Fruit fly (Drosophila melanogaster) whole organism, wandering third instar larva: ENCODE measurements around the gene CG16959.

Experiments
- Abd-B ChIP-seq: fragments of >200 bp; optimal IDR thresholded peaks from 2 replicates; lab custom pipeline; 2017; ENCODE audit warnings: missing biosample characterization, missing genetic modification characterization
- CG32264 ChIP-seq: fragments of 200-800 bp; sonication (Bioruptor generic); optimal IDR thresholded peaks from 2 replicates; lab custom pipeline; 2016; ENCODE audit warnings: missing biosample characterization, missing genetic modification characterization
- CG9705 ChIP-seq: fragments of 200-800 bp; sonication (Bioruptor generic); optimal IDR thresholded peaks from 2 replicates; lab custom pipeline; 2018; ENCODE audit warnings: missing biosample characterization, mild to moderate bottlenecking, missing genetic modification characterization
- CrebA ChIP-seq: fragments of 200-800 bp; sonication (Bioruptor generic); optimal IDR thresholded peaks from 2 replicates; lab custom pipeline; 2016; ENCODE audit warnings: missing biosample characterization, mild to moderate bottlenecking, missing genetic modification characterization, borderline replicate concordance
- Dfd ChIP-seq: fragments of >200 bp; optimal IDR thresholded peaks from 2 replicates; lab custom pipeline; 2017; ENCODE audit warnings: missing biosample characterization, missing genetic modification characterization
- Dif ChIP-seq: fragments of 200-275, 200-300 bp; sonication (Bioruptor generic); optimal IDR thresholded peaks from 2 replicates; lab custom pipeline; 2018; ENCODE audit warnings: missing biosample characterization, missing genetic modification characterization; ENCODE audit not compliant: partially characterized antibody
- GATAd ChIP-seq: sonication (Bioruptor generic); optimal IDR thresholded peaks from 2 replicates; lab custom pipeline; 2016; ENCODE audit warnings: missing biosample characterization, missing genetic modification characterization
- HLH106 ChIP-seq: fragments of 200-800 bp; optimal IDR thresholded peaks from 3 replicates; lab custom pipeline; 2019; ENCODE audit warnings: missing biosample characterization, mild to moderate bottlenecking, missing genetic modification characterization, moderate library complexity
- Hnf4 ChIP-seq: fragments of 200-800 bp; sonication (Bioruptor generic); optimal IDR thresholded peaks from 2 replicates; lab custom pipeline; 2016; ENCODE audit warnings: missing biosample characterization, mild to moderate bottlenecking, missing genetic modification characterization
- Hr83 ChIP-seq: fragments of 200-300 bp; sonication (Bioruptor generic); optimal IDR thresholded peaks from 2 replicates; lab custom pipeline; 2016; ENCODE audit warnings: missing biosample characterization, mild to moderate bottlenecking, missing genetic modification characterization, moderate library complexity; ENCODE audit not compliant: poor library complexity, severe bottlenecking
- Jra ChIP-seq: sonication (Bioruptor generic); optimal IDR thresholded peaks from 2 replicates; lab custom pipeline; 2016; ENCODE audit warnings: missing biosample characterization, missing genetic modification characterization
- Mio ChIP-seq: sonication (Bioruptor generic); optimal IDR thresholded peaks from 2 replicates; lab custom pipeline; 2016; ENCODE audit warnings: missing biosample characterization, missing genetic modification characterization
- Myc ChIP-seq: fragments of >200 bp; optimal IDR thresholded peaks from 2 replicates; lab custom pipeline; 2017
- N ChIP-seq: fragments of >200 bp; optimal IDR thresholded peaks from 2 replicates; lab custom pipeline; 2018; ENCODE audit warnings: missing biosample characterization, missing external identifiers, missing genetic modification characterization
- OdsH ChIP-seq: fragments of 200-800 bp; sonication (Bioruptor generic); optimal IDR thresholded peaks from 2 replicates; lab custom pipeline; 2016; ENCODE audit warnings: missing biosample characterization, mild to moderate bottlenecking, missing genetic modification characterization
- Rel ChIP-seq, 2 experiments: fragments of 200-800 bp; sonication (Bioruptor generic) in 1 of 2; optimal IDR thresholded peaks; 2 replicates in 1 of 2; 3 replicates in 1 of 2; lab custom pipeline; 2016 to 2019; ENCODE audit warnings: mild to moderate bottlenecking in 2 of 2, missing biosample characterization in 2 of 2, missing genetic modification characterization in 2 of 2, moderate library complexity in 1 of 2
- Sp1 ChIP-seq: fragments of 200-800 bp; sonication (Bioruptor generic); optimal IDR thresholded peaks from 3 replicates; lab custom pipeline; 2019; ENCODE audit warnings: missing biosample characterization, mild to moderate bottlenecking, missing genetic modification characterization, moderate library complexity
- Vsx2 ChIP-seq: fragments of 200-300, 225-300 bp; sonication (Bioruptor generic); optimal IDR thresholded peaks from 2 replicates; lab custom pipeline; 2018; ENCODE audit warnings: missing biosample characterization, missing genetic modification characterization; ENCODE audit not compliant: partially characterized antibody
- br ChIP-seq: fragments of 200-800 bp; sonication (Bioruptor generic); optimal IDR thresholded peaks from 2 replicates; lab custom pipeline; 2016; ENCODE audit warnings: missing biosample characterization, missing genetic modification characterization
- brk ChIP-seq: fragments of 200-800 bp; sonication (Bioruptor generic); optimal IDR thresholded peaks from 2 replicates; lab custom pipeline; 2016; ENCODE audit warnings: missing biosample characterization, mild to moderate bottlenecking, missing genetic modification characterization
- dl ChIP-seq, 2 experiments: fragments of 175-275, 200-275 bp in 1 of 2; fragments of 200-275 bp in 1 of 2; sonication (Bioruptor generic); optimal IDR thresholded peaks; lab custom pipeline; 2018; ENCODE audit warnings: mild to moderate bottlenecking in 2 of 2, missing biosample characterization in 2 of 2, missing genetic modification characterization in 2 of 2, moderate library complexity in 2 of 2; ENCODE audit not compliant: partially characterized antibody in 2 of 2, insufficient read depth in 1 of 2
- dmrt93B ChIP-seq: fragments of 200-800 bp; sonication (Bioruptor generic); optimal IDR thresholded peaks from 2 replicates; lab custom pipeline; 2018; ENCODE audit warnings: missing biosample characterization, mild to moderate bottlenecking, missing genetic modification characterization
- ey ChIP-seq: fragments of 200-800 bp; sonication (Bioruptor generic); optimal IDR thresholded peaks from 2 replicates; lab custom pipeline; 2016; ENCODE audit warnings: missing biosample characterization, missing genetic modification characterization
- foxo ChIP-seq, 2 experiments: fragments of 200-800 bp; sonication (Bioruptor generic); optimal IDR thresholded peaks; 2 replicates in 1 of 2; 3 replicates in 1 of 2; lab custom pipeline; 2016 to 2017; ENCODE audit warnings: missing biosample characterization in 2 of 2, missing genetic modification characterization in 2 of 2
- fru ChIP-seq: fragments of 200-800 bp; sonication (Bioruptor generic); optimal IDR thresholded peaks from 3 replicates; lab custom pipeline; 2016; ENCODE audit warnings: missing biosample characterization, mild to moderate bottlenecking, missing genetic modification characterization
- h ChIP-seq: fragments of 200-800 bp; sonication (Bioruptor generic); optimal IDR thresholded peaks from 3 replicates; lab custom pipeline; 2016; ENCODE audit warnings: missing biosample characterization, mild to moderate bottlenecking, missing genetic modification characterization
- lola ChIP-seq: fragments of >200 bp; optimal IDR thresholded peaks from 2 replicates; lab custom pipeline; 2017; ENCODE audit warnings: missing biosample characterization, missing genetic modification characterization
- pan ChIP-seq: fragments of >200 bp; optimal IDR thresholded peaks from 2 replicates; lab custom pipeline; 2017
- psq ChIP-seq: fragments of 200-800 bp; sonication (Bioruptor generic); optimal IDR thresholded peaks from 3 replicates; lab custom pipeline; 2017; ENCODE audit warnings: missing biosample characterization, mild to moderate bottlenecking, missing genetic modification characterization, moderate library complexity
- rgr ChIP-seq: fragments of 200-800 bp; sonication (Bioruptor generic); optimal IDR thresholded peaks from 3 replicates; lab custom pipeline; 2016; ENCODE audit warnings: missing biosample characterization, mild to moderate bottlenecking, missing genetic modification characterization
- sage ChIP-seq: fragments of 200-800 bp; sonication (Bioruptor generic); optimal IDR thresholded peaks from 2 replicates; lab custom pipeline; 2016; ENCODE audit warnings: missing biosample characterization, mild to moderate bottlenecking, missing genetic modification characterization
- tai ChIP-seq: sonication (Bioruptor generic); optimal IDR thresholded peaks from 2 replicates; lab custom pipeline; 2016; ENCODE audit warnings: missing biosample characterization, missing genetic modification characterization
- woc ChIP-seq: sonication (Bioruptor generic); optimal IDR thresholded peaks from 2 replicates; lab custom pipeline; 2016; ENCODE audit warnings: missing biosample characterization, mild to moderate bottlenecking, missing genetic modification characterization

Gene CG16959

DNA sequence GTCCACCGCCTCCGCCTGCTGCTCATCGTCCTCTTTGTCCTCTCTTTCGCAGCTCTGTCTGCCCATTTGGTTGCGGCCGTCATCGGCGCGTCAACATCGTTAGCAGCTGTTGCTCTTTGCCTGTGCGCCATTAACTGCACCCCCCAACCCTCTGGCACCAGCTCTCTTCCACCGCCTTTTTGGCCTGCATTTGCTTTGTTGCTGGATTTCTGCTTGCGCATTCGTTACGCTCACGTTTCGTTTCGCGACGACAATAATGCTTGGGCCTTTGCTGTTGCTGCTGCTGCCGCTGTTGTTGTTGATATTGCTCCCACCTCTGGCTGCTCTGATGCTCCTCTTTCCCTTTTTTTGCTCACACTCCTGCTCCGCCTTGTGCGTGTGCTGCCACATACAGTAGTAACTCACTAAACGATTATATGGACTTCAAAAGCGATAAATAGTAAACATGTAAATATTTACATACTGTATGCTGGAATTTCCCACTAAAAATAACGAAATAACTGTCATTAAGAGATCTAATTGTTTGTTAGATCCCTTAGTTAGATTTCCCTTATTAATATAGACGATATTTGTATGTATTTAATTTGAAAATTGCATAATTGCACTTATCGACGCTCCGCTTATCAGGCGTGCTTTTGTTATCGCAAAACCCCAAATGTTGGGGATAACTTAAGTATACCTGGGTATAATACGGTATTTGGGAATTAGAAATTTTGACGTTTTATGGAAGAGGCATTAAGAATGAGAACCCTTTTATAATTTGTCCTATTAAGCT lies 23.3 kb downstream of the CG16959 start:
- TF ChIP-seq Rel (GFP tag; optimal IDR thresholded peaks at IDR 0.05; lab: Kevin White, UChicago) (no peak), Rel (tag; optimal IDR thresholded peaks at IDR 0.05; lab: Kevin White, UChicago) (peak; percentile 20), Hr83 (GFP tag; lab: Kevin White, UChicago) (peak; percentile 16), h (GFP tag; lab: Kevin White, UChicago) (peak; percentile 46), brk (GFP tag; lab: Kevin White, UChicago) (peak; percentile 46), CG9705 (GFP tag; lab: Kevin White, UChicago) (no peak), fru (GFP tag; lab: Kevin White, UChicago) (peak; percentile 60), dmrt93B (GFP tag; lab: Kevin White, UChicago) (peak; percentile 15), lola (no peak), sage (GFP tag; lab: Kevin White, UChicago) (no peak), woc (GFP tag; lab: Kevin White, UChicago) (peak; percentile 68), Jra (GFP tag; lab: Kevin White, UChicago) (peak; percentile 2), Abd-B (GFP tag; lab: Kevin White, UChicago) (no peak), psq (GFP tag; lab: Kevin White, UChicago) (peak; percentile 97), ey (GFP tag; lab: Kevin White, UChicago) (peak; percentile 38), HLH106 (tag; lab: Kevin White, UChicago) (peak; percentile 42), foxo (GFP tag; optimal IDR thresholded peaks at IDR 0.05; lab: Kevin White, UChicago) (peak in 1 of 2 experiments; percentile 25), Dif (GFP tag; lab: Kevin White, UChicago) (peak; percentile 70)

- TF ChIP-seq CG32264 (GFP tag; lab: Kevin White, UChicago) (no peak), OdsH (no peak), fru (GFP tag; lab: Kevin White, UChicago) (no peak), GATAd (GFP tag; lab: Kevin White, UChicago) (no peak), pan (no peak), woc (GFP tag; lab: Kevin White, UChicago) (no peak), Dif (GFP tag; lab: Kevin White, UChicago) (no peak), br (GFP tag; lab: Kevin White, UChicago) (no peak), N (GFP tag; lab: Kevin White, UChicago) (no peak), tai (GFP tag; lab: Kevin White, UChicago) (no peak), ey (GFP tag; lab: Kevin White, UChicago) (no peak), CrebA (GFP tag; lab: Kevin White, UChicago) (no peak), dl (GFP tag; optimal IDR thresholded peaks at IDR 0.05; lab: Kevin White, UChicago; ENCODE audit: insufficient read depth in 1 of 2, partially characterized antibody in 2 of 2) (no peak)
Observed at dm6 chr3L:15100983-15101382, 24.1 kb downstream of the CG16959 start.

- TF ChIP-seq Mio (GFP tag; lab: Kevin White, UChicago) = no peak
- no peak for TF ChIP-seq Rel (GFP tag; optimal IDR thresholded peaks at IDR 0.05; lab: Kevin White, UChicago)
- TF ChIP-seq Rel (tag; optimal IDR thresholded peaks at IDR 0.05; lab: Kevin White, UChicago) = peak; percentile 97
Observed at dm6 chr3L:15099541-15099940, 25.6 kb downstream of the CG16959 start.

dm6 chr3L:15098659-15099512 lies 26.2 kb downstream of the CG16959 start:
- peak; percentile 55 for TF ChIP-seq OdsH
- TF ChIP-seq Dfd (GFP tag; lab: Kevin White, UChicago) = no peak
- TF ChIP-seq Hnf4 (GFP tag; lab: Kevin White, UChicago) = peak; percentile 54
- no peak for TF ChIP-seq tai (GFP tag; lab: Kevin White, UChicago)
- no peak for TF ChIP-seq Vsx2 (GFP tag; lab: Kevin White, UChicago)
- TF ChIP-seq fru (GFP tag; lab: Kevin White, UChicago) = peak; percentile 60
- TF ChIP-seq foxo (GFP tag; optimal IDR thresholded peaks at IDR 0.05; lab: Kevin White, UChicago) = peak in 1 of 2 experiments; percentile 78
- peak; percentile 54 for TF ChIP-seq rgr (GFP tag; lab: Kevin White, UChicago)
- peak; percentile 64 for TF ChIP-seq h (GFP tag; lab: Kevin White, UChicago)
- peak; percentile 48 for TF ChIP-seq dmrt93B (GFP tag; lab: Kevin White, UChicago)
- no peak for TF ChIP-seq Rel (GFP tag; optimal IDR thresholded peaks at IDR 0.05; lab: Kevin White, UChicago)
- no peak for TF ChIP-seq Rel (tag; optimal IDR thresholded peaks at IDR 0.05; lab: Kevin White, UChicago)
- TF ChIP-seq CG9705 (GFP tag; lab: Kevin White, UChicago) = peak; percentile 34
- TF ChIP-seq Myc (lab: Kevin White, UChicago) = no peak
- TF ChIP-seq psq (GFP tag; lab: Kevin White, UChicago) = peak; percentile 66
- TF ChIP-seq Dif (GFP tag; lab: Kevin White, UChicago) = peak; percentile 35
- TF ChIP-seq Hr83 (GFP tag; lab: Kevin White, UChicago) = no peak
- TF ChIP-seq brk (GFP tag; lab: Kevin White, UChicago) = peak; percentile 59
- TF ChIP-seq sage (GFP tag; lab: Kevin White, UChicago) = no peak
- peak; percentile 65 for TF ChIP-seq Sp1 (GFP tag; lab: Kevin White, UChicago)
- TF ChIP-seq HLH106 (tag; lab: Kevin White, UChicago) = peak; percentile 84
- TF ChIP-seq dl (GFP tag; optimal IDR thresholded peaks at IDR 0.05; lab: Kevin White, UChicago; ENCODE audit: insufficient read depth in 1 of 2, partially characterized antibody in 2 of 2) = no peak
- no peak for TF ChIP-seq Jra (GFP tag; lab: Kevin White, UChicago)
- TF ChIP-seq br (GFP tag; lab: Kevin White, UChicago) = peak; percentile 14
